Worm (Caenorhabditis elegans): ENCODE measurements around the gene Y46G5A.15.
A peak's percentile ranks its signal among the peaks of the same experiment; 100 is the strongest.
"Not testable (repeated sequence)": the region's sequence is repeated elsewhere in the genome, so short reads cannot be mapped to it uniquely, and the experiment has no call there.

Gene Y46G5A.15

DNA sequence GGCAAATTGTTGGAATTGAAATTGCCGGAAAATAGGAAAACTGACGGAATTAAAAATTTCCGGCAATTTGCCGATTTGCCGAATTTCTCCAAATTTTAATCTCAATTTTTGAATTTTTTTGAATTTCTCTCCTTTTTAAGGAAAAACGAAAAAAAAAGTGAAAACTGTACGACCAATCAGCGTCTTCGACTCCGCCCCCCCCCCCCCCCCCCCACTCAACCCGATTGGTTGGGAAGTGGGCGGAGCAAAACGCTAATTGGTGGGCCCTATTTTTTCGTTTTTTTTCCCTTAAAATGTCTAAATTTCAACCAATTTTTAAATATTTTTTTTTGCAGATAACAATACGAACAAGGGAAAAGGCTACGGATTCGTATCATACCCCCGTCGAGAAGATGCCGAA is 15.3 kb downstream of the Y46G5A.15 start:
- no peak for TF ChIP-seq ref-1 (GFP tag; conservative IDR thresholded peaks at IDR 0.05)
- no peak for TF ChIP-seq T22C8.4 (GFP tag; IDR thresholded peaks at IDR 0.05)
- TF ChIP-seq flt-1 (GFP tag; IDR thresholded peaks at IDR 0.05), result no peak
- no peak for TF ChIP-seq med-1 (GFP tag; optimal IDR thresholded peaks at IDR 0.05; ENCODE audit: insufficient read depth)
- TF ChIP-seq tab-1 (GFP tag; IDR thresholded peaks at IDR 0.05), result no peak
- TF ChIP-seq ztf-23 (GFP tag; IDR thresholded peaks at IDR 0.05), result no peak
- TF ChIP-seq klf-2 (GFP tag; conservative IDR thresholded peaks at IDR 0.05), result no peak
- TF ChIP-seq cog-1 (tag; optimal IDR thresholded peaks at IDR 0.05), result no peak
- TF ChIP-seq ztf-29 (GFP tag; IDR thresholded peaks at IDR 0.05), result no peak

DNA sequence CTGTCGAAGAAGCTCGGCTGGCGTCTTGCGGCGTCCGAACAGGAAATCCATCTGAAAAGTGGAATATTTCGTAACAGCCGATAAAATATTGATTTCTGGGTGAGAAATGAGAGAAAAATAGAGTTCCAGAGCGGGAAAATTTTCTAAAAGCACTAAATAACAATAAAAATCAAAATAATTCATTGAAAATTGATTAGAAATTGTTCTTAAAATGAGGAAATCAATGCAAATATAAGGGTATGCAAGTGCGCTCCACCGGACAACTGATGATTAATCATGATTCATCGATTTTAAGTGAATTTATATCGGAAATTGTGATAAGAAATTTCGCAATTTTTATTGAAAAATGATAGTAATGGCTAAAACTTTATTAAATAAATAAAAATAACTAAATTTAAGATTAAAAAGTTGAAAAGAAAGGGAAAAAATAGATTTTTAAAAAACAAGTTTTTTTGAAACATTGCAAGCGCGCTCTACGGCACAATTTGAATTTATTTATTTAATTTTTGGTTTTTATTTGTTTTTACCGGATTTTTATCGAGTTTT is 17.0 kb downstream of the Y46G5A.15 start, which contains the start of the genes vps-2 and tiar-2:
vps-2 (minus strand) TSS at position 51 of the 546 bp plus-strand sequence.
tiar-2 (plus strand) TSS at position 520 of the 546 bp plus-strand sequence.
- TF ChIP-seq ztf-23 (GFP tag; IDR thresholded peaks at IDR 0.05) (no peak), cog-1 (tag; optimal IDR thresholded peaks at IDR 0.05) (no peak), ref-1 (GFP tag; conservative IDR thresholded peaks at IDR 0.05) (no peak), klf-2 (GFP tag; conservative IDR thresholded peaks at IDR 0.05) (no peak), med-1 (GFP tag; optimal IDR thresholded peaks at IDR 0.05; ENCODE audit: insufficient read depth) (no peak), ztf-29 (GFP tag; IDR thresholded peaks at IDR 0.05) (no peak), T22C8.4 (GFP tag; IDR thresholded peaks at IDR 0.05) (peak; percentile 52; the same call in 1 of the 2 replicates), flt-1 (GFP tag; IDR thresholded peaks at IDR 0.05) (no peak)

DNA sequence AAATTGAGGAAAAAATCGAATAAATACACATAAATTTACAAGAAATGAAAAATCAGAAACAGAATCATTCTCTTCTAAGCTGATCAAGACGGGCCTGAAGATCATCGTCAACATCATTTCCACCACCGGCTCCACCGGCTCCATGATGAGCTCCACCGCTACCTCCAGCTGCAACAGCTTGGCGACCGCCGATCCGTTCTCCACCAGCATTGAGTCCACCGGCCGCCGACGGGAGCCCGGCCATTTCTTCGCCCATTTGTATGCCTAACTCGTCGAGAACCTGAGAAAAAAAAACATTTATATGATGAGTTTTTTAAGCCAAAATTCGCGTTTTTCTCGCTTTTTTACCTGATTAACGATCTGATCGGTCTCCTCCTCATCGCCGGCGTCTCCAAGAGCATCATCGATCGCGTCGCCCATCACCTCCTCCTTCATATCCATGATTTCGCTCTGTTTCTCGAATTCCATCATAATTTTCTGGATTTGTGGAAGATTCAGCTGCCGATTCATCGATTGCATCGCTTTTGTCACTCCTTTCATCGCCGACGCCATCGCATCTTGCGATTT is 17.9 kb downstream of the Y46G5A.15 start:
- TF ChIP-seq cog-1 (tag; optimal IDR thresholded peaks at IDR 0.05), result no peak

DNA sequence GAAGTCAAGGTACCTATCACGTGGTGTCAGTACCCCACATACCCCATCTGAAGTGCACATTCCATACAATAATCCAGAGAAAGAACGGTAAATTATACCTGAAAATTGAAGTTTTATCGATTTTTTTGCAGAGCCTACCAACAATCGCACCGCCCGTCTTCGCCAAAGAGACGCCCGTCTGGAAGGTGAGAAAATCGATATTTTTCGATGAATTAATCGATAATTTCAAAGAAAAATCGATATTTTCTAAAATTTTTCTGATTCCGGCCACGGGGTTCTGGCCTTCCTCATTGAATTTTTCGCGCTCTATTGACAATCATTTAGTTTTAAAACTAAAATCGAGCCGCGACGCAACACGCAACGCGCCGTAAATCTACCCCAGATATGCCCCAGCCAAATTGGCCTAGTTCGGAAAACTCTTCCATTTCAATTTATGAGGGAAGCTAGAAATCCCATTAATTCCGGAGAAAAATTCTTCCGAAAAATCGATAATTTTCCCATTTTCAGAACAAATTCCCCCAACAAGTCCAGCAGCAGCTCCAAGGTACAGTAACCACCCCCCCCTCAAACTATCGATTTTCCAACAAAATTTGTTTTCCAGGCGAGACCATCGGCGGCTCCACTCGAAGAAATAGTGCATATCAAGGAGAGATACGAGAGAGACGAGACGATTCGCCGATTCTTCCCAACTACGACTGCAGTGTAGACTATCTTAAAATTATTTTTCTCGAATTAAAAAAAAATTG is 18.6 kb downstream of the Y46G5A.15 start:
- TF ChIP-seq tab-1 (GFP tag; IDR thresholded peaks at IDR 0.05) (no peak), T22C8.4 (GFP tag; IDR thresholded peaks at IDR 0.05) (peak; percentile 60)

DNA sequence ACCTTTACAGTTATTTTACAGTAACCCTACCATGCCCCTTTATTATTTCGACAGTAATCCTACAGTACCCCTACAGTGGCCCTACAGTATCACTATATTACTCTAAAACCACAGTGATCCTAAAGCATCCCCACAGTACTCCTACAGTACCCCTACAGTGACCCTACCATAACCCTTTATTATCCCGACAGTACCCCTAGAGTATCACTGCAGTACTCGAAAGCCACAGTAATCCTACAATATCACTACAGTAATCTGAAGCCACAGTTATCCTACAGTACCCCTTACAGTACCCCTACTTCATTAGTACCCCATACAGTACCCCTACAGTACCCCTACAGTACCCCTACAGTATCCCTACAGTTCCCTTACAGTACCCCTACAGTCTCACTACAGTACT is 20.7 kb downstream of the Y46G5A.15 start:
- TF ChIP-seq cog-1 (tag; optimal IDR thresholded peaks at IDR 0.05), result no peak
- TF ChIP-seq tab-1 (GFP tag; IDR thresholded peaks at IDR 0.05), result no peak
- no peak for TF ChIP-seq flt-1 (GFP tag; IDR thresholded peaks at IDR 0.05)
- no peak for TF ChIP-seq ztf-23 (GFP tag; IDR thresholded peaks at IDR 0.05)
- no peak for TF ChIP-seq klf-2 (GFP tag; conservative IDR thresholded peaks at IDR 0.05)
- TF ChIP-seq T22C8.4 (GFP tag; IDR thresholded peaks at IDR 0.05), result no peak
- no peak for TF ChIP-seq ztf-29 (GFP tag; IDR thresholded peaks at IDR 0.05)
- TF ChIP-seq ref-1 (GFP tag; conservative IDR thresholded peaks at IDR 0.05), result no peak
- TF ChIP-seq med-1 (GFP tag; optimal IDR thresholded peaks at IDR 0.05; ENCODE audit: insufficient read depth), result no peak

DNA sequence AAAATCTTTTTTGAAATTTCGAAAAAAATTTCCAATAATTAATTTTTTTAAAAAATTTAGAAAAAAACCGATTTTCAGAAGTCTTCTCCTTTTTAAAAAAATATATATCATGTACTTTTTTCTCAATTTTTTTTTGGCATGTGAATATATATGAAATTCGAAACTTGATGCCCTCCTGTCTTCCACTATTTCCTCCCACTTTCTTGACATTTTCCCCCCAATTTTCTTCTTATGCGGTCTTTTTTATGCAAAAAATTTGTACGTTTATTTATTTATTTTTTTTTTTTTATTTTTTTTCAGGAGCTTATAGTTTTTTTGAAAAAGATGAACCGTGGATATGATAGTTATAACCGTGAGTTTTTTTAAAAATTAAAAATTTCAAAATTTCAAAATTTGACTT is 24.7 kb downstream of the Y46G5A.15 start, which contains the start of gene cnp-2:
cnp-2 (plus strand) TSS at position 301 of the 400 bp plus-strand sequence.
- TF ChIP-seq cog-1 (tag; optimal IDR thresholded peaks at IDR 0.05) (no peak), T22C8.4 (GFP tag; IDR thresholded peaks at IDR 0.05) (no peak), klf-2 (GFP tag; conservative IDR thresholded peaks at IDR 0.05) (no peak), ztf-23 (GFP tag; IDR thresholded peaks at IDR 0.05) (no peak), ztf-29 (GFP tag; IDR thresholded peaks at IDR 0.05) (no peak)

DNA sequence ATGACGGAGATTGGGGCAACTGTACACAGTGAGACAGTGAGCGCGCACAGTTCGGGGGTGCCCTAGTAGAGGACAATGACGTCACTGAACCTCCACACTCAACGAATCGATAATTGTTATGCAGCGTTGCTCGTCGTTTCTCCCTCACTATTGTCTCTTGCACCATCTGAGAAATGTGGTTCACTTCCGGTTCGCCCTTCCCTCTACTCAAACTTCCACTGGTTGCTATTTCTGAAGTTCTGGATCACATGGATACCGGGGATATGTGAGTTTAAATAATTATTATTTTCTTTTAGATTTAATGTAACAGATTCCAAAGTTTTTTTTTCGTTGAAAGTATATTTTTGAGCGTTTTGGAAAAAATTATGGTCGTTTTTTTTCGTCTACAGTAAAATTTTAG is 29.0 kb downstream of the Y46G5A.15 start, which contains the start of the genes Y46G5A.7 and Y46G5A.8:
Y46G5A.7 (minus strand) TSS at position 153 of the 400 bp plus-strand sequence.
Y46G5A.8 (plus strand) TSS at position 159 of the 400 bp plus-strand sequence.
- TF ChIP-seq tab-1 (GFP tag; IDR thresholded peaks at IDR 0.05), result no peak
- TF ChIP-seq T22C8.4 (GFP tag; IDR thresholded peaks at IDR 0.05), result peak; percentile 58; the same call in 1 of the 2 replicates

DNA sequence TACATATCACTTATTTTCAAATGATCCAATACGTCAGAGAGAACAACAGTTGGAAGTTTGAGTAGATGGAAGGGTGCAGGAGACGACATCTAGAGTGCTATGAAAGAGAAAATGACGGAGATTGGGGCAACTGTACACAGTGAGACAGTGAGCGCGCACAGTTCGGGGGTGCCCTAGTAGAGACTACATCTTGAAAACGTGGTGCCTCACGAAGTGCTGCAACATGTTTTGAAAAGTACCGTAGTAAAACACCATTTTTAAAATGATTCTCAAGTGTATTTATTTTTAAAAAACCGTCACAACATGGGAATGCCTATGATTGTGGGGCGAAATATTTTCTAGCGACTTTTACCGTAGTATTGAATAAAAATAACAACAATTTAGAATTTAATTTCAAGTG is 31.5 kb downstream of the Y46G5A.15 start, which contains the start of gene Y46G5A.39:
Y46G5A.39 (minus strand) TSS at position 101 of the 400 bp plus-strand sequence.
- TF ChIP-seq tab-1 (GFP tag; IDR thresholded peaks at IDR 0.05); ztf-29 (GFP tag; IDR thresholded peaks at IDR 0.05); cog-1 (tag; optimal IDR thresholded peaks at IDR 0.05): not testable (repeated sequence)

DNA sequence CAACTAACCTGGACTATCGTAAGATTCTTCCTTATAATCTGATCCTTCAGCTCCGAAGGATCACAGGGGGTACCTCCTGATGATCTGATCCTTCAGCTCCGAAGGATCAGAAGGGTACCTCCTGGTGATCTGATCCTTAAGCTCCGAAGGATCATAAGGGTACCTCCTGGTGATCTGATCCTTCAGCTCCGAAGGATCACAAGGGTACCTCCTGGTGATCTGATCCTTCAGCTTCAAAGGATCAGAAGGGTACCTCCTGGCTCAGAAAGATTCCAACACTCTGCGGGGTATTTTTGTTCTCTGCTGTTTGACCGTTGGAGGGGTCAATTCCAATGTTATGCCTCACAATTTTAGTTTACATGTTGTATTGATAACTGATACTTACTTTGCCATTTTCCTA is 35.5 kb downstream of the Y46G5A.15 start:
- 0 out of 2 replicates have a peak, but pooled peaks have one; percentile 63 for TF ChIP-seq tab-1 (GFP tag; IDR thresholded peaks at IDR 0.05)

DNA sequence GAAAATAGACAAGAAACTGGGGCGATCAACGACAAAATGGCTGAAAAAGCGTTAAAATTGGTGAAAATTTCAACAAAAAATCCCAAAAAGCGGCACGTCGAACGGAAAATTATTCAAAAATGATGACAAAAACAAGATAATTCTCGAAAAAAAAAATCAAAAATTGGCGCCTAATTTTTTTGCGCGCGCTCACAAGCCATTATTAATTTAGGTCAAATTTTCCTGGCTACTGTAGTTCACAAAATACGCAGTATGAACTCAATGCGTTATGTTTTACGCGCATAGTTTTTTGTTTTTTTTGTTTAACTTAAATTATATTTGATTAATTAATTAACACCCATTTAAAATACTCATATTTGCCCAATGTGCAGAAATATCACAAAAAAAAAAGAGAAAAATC is 45.9 kb downstream of the Y46G5A.15 start:
- no peak for TF ChIP-seq klf-2 (GFP tag; conservative IDR thresholded peaks at IDR 0.05)
- TF ChIP-seq T22C8.4 (GFP tag; IDR thresholded peaks at IDR 0.05), result no peak
- TF ChIP-seq tab-1 (GFP tag; IDR thresholded peaks at IDR 0.05), result no peak
- TF ChIP-seq med-1 (GFP tag; optimal IDR thresholded peaks at IDR 0.05; ENCODE audit: insufficient read depth), result no peak
- no peak for TF ChIP-seq ztf-23 (GFP tag; IDR thresholded peaks at IDR 0.05)
- no peak for TF ChIP-seq cog-1 (tag; optimal IDR thresholded peaks at IDR 0.05)
- no peak for TF ChIP-seq ref-1 (GFP tag; conservative IDR thresholded peaks at IDR 0.05)
- no peak for TF ChIP-seq ztf-29 (GFP tag; IDR thresholded peaks at IDR 0.05)
- no peak for TF ChIP-seq flt-1 (GFP tag; IDR thresholded peaks at IDR 0.05)
